Worm (Caenorhabditis elegans): ENCODE data around the gene ark-1.

ce11 chrIV:12594574-12594973, 36.2 kb downstream of the ark-1 start:
- TF ChIP-seq madf-9 (GFP tag; conservative IDR thresholded peaks at IDR 0.05), result peak; percentile 77
- no peak for TF ChIP-seq nhr-237 (tag; optimal IDR thresholded peaks at IDR 0.05)
- no peak for TF ChIP-seq ama-1 (optimal IDR thresholded peaks at IDR 0.05)
- TF ChIP-seq nhr-25 (tag; optimal IDR thresholded peaks at IDR 0.05; ENCODE audit: borderline replicate concordance, insufficient read depth), result no peak
- TF ChIP-seq unc-39 (tag; optimal IDR thresholded peaks at IDR 0.05), result no peak
- no peak for TF ChIP-seq unc-62 (GFP tag; optimal IDR thresholded peaks at IDR 0.05 in 1 of 2)
- TF ChIP-seq unc-62 (tag; optimal IDR thresholded peaks at IDR 0.05), result no peak
- no peak for TF ChIP-seq lsy-2 (tag; optimal IDR thresholded peaks at IDR 0.05)
